Worm (Caenorhabditis elegans) whole organism, young adult: Measurements from ENCODE around the gene twk-16.

Source experiments
- B0019.2 ChIP-seq: fragments of 200-800 bp; sonication (Bioruptor generic); conservative IDR thresholded peaks from 2 replicates; pipeline ENCODE4 v1.3.6; 2022; ENCODE audit warnings: missing genetic modification reagents, missing genetic modification characterization, missing compliant biosample characterization
- B0336.3 ChIP-seq: fragments of 200-800 bp; sonication (Bioruptor generic); IDR thresholded peaks from 2 replicates; pipeline ENCODE4 v1.3.6; 2022; ENCODE audit warnings: missing genetic modification characterization, missing compliant biosample characterization
- C17E4.6 ChIP-seq: fragments of 200-800 bp; sonication (Bioruptor generic); IDR thresholded peaks from 2 replicates; pipeline ENCODE4 v1.3.6; 2022; ENCODE audit warnings: missing genetic modification reagents, missing genetic modification characterization, missing compliant biosample characterization
- D2030.7 ChIP-seq: fragments of 200-800 bp; sonication (Bioruptor generic); IDR thresholded peaks from 2 replicates; pipeline ENCODE4 v1.3.6; 2022; ENCODE audit warnings: missing genetic modification reagents, missing genetic modification characterization, missing compliant biosample characterization
- F23B12.7 ChIP-seq: sonication (generic microtip); optimal IDR thresholded peaks from 2 replicates; lab custom pipeline; 2017; ENCODE audit warnings: missing genetic modification characterization, mild to moderate bottlenecking, missing compliant biosample characterization, antibody characterized with exemption, moderate library complexity; ENCODE audit not compliant: insufficient read depth
- F33H1.4 ChIP-seq: fragments of 200-800 bp; sonication (Bioruptor generic); IDR thresholded peaks from 2 replicates; pipeline ENCODE4 v1.3.6; 2022; ENCODE audit warnings: missing genetic modification reagents, missing genetic modification characterization, missing compliant biosample characterization
- F49E8.2 ChIP-seq: sonication (generic microtip); optimal IDR thresholded peaks from 3 replicates; lab custom pipeline; 2017; ENCODE audit warnings: missing genetic modification characterization, mild to moderate bottlenecking, missing compliant biosample characterization, antibody characterized with exemption, moderate library complexity; ENCODE audit not compliant: insufficient read depth
- F55B11.4 ChIP-seq: sonication (generic microtip); optimal IDR thresholded peaks from 2 replicates; lab custom pipeline; 2016; ENCODE audit warnings: missing compliant biosample characterization, missing genetic modification characterization, borderline replicate concordance; ENCODE audit not compliant: insufficient read depth
- F57C9.4 ChIP-seq: sonication (generic microtip); optimal IDR thresholded peaks from 2 replicates; lab custom pipeline; 2017; ENCODE audit warnings: mild to moderate bottlenecking, missing genetic modification characterization, missing compliant biosample characterization
- T26A5.8 ChIP-seq: sonication (generic microtip); optimal IDR thresholded peaks from 2 replicates; lab custom pipeline; 2016; ENCODE audit warnings: missing genetic modification characterization, missing compliant biosample characterization
- Y56A3A.18 ChIP-seq: fragments of 200-800 bp; sonication (Bioruptor generic); IDR thresholded peaks from 2 replicates; pipeline ENCODE4 v1.3.6; 2022; ENCODE audit warnings: missing genetic modification reagents, missing genetic modification characterization, missing compliant biosample characterization
- Y67H2A.10 ChIP-seq: fragments of 200-800 bp; sonication (Bioruptor generic); conservative IDR thresholded peaks from 2 replicates; pipeline ENCODE4 v1.3.6; 2022; ENCODE audit warnings: missing genetic modification reagents, missing genetic modification characterization, missing compliant biosample characterization
- Y95B8A.8 ChIP-seq: fragments of 200-800 bp; sonication (Bioruptor generic); IDR thresholded peaks from 2 replicates; pipeline ENCODE4 v1.3.6; 2022; ENCODE audit warnings: missing genetic modification reagents, missing genetic modification characterization, missing compliant biosample characterization
- akir-1 ChIP-seq: fragments of 200-800 bp; sonication (Bioruptor generic); optimal IDR thresholded peaks from 2 replicates; lab custom pipeline; 2018; ENCODE audit warnings: mild to moderate bottlenecking, missing genetic modification characterization, moderate library complexity, missing compliant biosample characterization
- aptf-3 ChIP-seq: fragments of 200-800 bp; sonication (Bioruptor generic); IDR thresholded peaks from 2 replicates; pipeline ENCODE4 v1.3.6; 2022; ENCODE audit warnings: missing genetic modification characterization, missing compliant biosample characterization
- bed-2 ChIP-seq: fragments of 200-800 bp; sonication (Bioruptor generic); IDR thresholded peaks from 2 replicates; pipeline ENCODE4 v1.3.6; 2022; ENCODE audit warnings: missing genetic modification reagents, missing genetic modification characterization, missing compliant biosample characterization
- ccch-3 ChIP-seq: fragments of 200-800 bp; sonication (Bioruptor generic); optimal IDR thresholded peaks from 2 replicates; lab custom pipeline; 2018; ENCODE audit warnings: mild to moderate bottlenecking, missing genetic modification characterization, missing compliant biosample characterization
- ceh-58 ChIP-seq: fragments of 200-800 bp; sonication (Bioruptor generic); IDR thresholded peaks from 2 replicates; pipeline ENCODE4 v1.3.6; 2022; ENCODE audit warnings: missing genetic modification characterization, missing compliant biosample characterization
- chd-7 ChIP-seq: sonication (generic microtip); optimal IDR thresholded peaks from 2 replicates; lab custom pipeline; 2016; ENCODE audit warnings: mild to moderate bottlenecking, missing genetic modification characterization, moderate library complexity, missing compliant biosample characterization
- dpff-1 ChIP-seq: sonication (generic microtip); optimal IDR thresholded peaks from 2 replicates; lab custom pipeline; 2017; ENCODE audit warnings: mild to moderate bottlenecking, missing genetic modification characterization, missing compliant biosample characterization
- efl-1 ChIP-seq: fragments of 150-350 bp; optimal IDR thresholded peaks from 2 replicates; lab custom pipeline; 2014; ENCODE audit warnings: missing biosample characterization, missing genetic modification reagents, missing genetic modification characterization
- egl-44 ChIP-seq: fragments of 200-800 bp; sonication (Bioruptor generic); IDR thresholded peaks from 2 replicates; pipeline ENCODE4 v1.3.6; 2022; ENCODE audit warnings: missing genetic modification reagents, missing genetic modification characterization, missing compliant biosample characterization
- ets-4 ChIP-seq: fragments of 200-800 bp; sonication (Bioruptor generic); optimal IDR thresholded peaks from 2 replicates; lab custom pipeline; 2018; ENCODE audit warnings: mild to moderate bottlenecking, missing genetic modification characterization, missing compliant biosample characterization
- gei-17 ChIP-seq: fragments of 200-800 bp; sonication (Bioruptor generic); optimal IDR thresholded peaks from 2 replicates; lab custom pipeline; 2018; ENCODE audit warnings: mild to moderate bottlenecking, missing genetic modification characterization, missing compliant biosample characterization
- hmg-20 ChIP-seq: fragments of 200-800 bp; sonication (Bioruptor generic); IDR thresholded peaks from 2 replicates; pipeline ENCODE4 v1.3.6; 2022; ENCODE audit warnings: missing genetic modification reagents, missing genetic modification characterization, missing compliant biosample characterization
- let-526 ChIP-seq: fragments of 200-800 bp; sonication (Bioruptor generic); IDR thresholded peaks from 2 replicates; pipeline ENCODE4 v1.3.6; 2022; ENCODE audit warnings: missing genetic modification reagents, missing genetic modification characterization, missing compliant biosample characterization
- lin-26 ChIP-seq: fragments of 200-800 bp; sonication (Bioruptor generic); IDR thresholded peaks from 2 replicates; pipeline ENCODE4 v1.3.6; 2022; ENCODE audit warnings: missing genetic modification reagents, missing genetic modification characterization, missing compliant biosample characterization
- lin-54 ChIP-seq: fragments of 200-800 bp; sonication (Bioruptor generic); optimal IDR thresholded peaks from 2 replicates; lab custom pipeline; 2018; ENCODE audit warnings: mild to moderate bottlenecking, missing genetic modification characterization, missing compliant biosample characterization
- lir-1 ChIP-seq: fragments of 200-800 bp; sonication (Bioruptor generic); conservative IDR thresholded peaks from 2 replicates; pipeline ENCODE4 v1.3.6; 2022; ENCODE audit warnings: missing genetic modification reagents, missing genetic modification characterization, missing compliant biosample characterization
- lsl-1 ChIP-seq: fragments of 200-800 bp; sonication (Bioruptor generic); optimal IDR thresholded peaks from 2 replicates; lab custom pipeline; 2018; ENCODE audit warnings: mild to moderate bottlenecking, missing genetic modification characterization, moderate library complexity, missing compliant biosample characterization
- madf-8 ChIP-seq: fragments of 200-800 bp; sonication (Bioruptor generic); conservative IDR thresholded peaks from 2 replicates; pipeline ENCODE4 v1.3.6; 2022; ENCODE audit warnings: missing genetic modification reagents, missing genetic modification characterization, missing compliant biosample characterization
- mcd-1 ChIP-seq: fragments of 200-800 bp; sonication (Bioruptor generic); IDR thresholded peaks from 2 replicates; pipeline ENCODE4 v1.3.6; 2022; ENCODE audit warnings: missing genetic modification reagents, missing genetic modification characterization, missing compliant biosample characterization
- nfyb-1 ChIP-seq: fragments of 200-800 bp; sonication (Bioruptor generic); IDR thresholded peaks from 2 replicates; pipeline ENCODE4 v1.3.6; 2022; ENCODE audit warnings: missing genetic modification reagents, missing genetic modification characterization, missing compliant biosample characterization
- nhr-120 ChIP-seq: fragments of 200-800 bp; sonication (Bioruptor generic); IDR thresholded peaks from 2 replicates; pipeline ENCODE4 v1.3.6; 2022; ENCODE audit warnings: missing genetic modification characterization, missing compliant biosample characterization
- pbrm-1 ChIP-seq: fragments of 200-800 bp; sonication (Bioruptor generic); IDR thresholded peaks from 2 replicates; pipeline ENCODE4 v1.3.6; 2022; ENCODE audit warnings: missing genetic modification reagents, missing genetic modification characterization, missing compliant biosample characterization
- repo-1 ChIP-seq: sonication (generic microtip); optimal IDR thresholded peaks from 2 replicates; lab custom pipeline; 2017; ENCODE audit warnings: mild to moderate bottlenecking, missing genetic modification characterization, missing compliant biosample characterization
- rpc-1 ChIP-seq, 2 experiments: fragments of 150-350 bp in 1 of 2; sonication (generic microtip) in 1 of 2; optimal IDR thresholded peaks; 2 replicates each; lab custom pipeline; 2014 to 2018; ENCODE audit warnings: missing biosample characterization in 1 of 2, missing genetic modification characterization in 1 of 2, missing genetic modification reagents in 1 of 2, missing genotype in 1 of 2
- sea-2 ChIP-seq: fragments of 200-800 bp; sonication (Bioruptor generic); IDR thresholded peaks from 2 replicates; pipeline ENCODE4 v1.3.6; 2022; ENCODE audit warnings: missing genetic modification characterization, missing compliant biosample characterization
- snpc-1.3 ChIP-seq: sonication (generic microtip); optimal IDR thresholded peaks from 2 replicates; lab custom pipeline; 2017; ENCODE audit warnings: missing genetic modification characterization, mild to moderate bottlenecking, missing compliant biosample characterization, antibody characterized with exemption, moderate library complexity, missing genotype, missing genetic modification reagents; ENCODE audit not compliant: insufficient read depth
- tbx-9 ChIP-seq: sonication (generic microtip); optimal IDR thresholded peaks from 2 replicates; lab custom pipeline; 2016; ENCODE audit warnings: borderline replicate concordance, missing genetic modification characterization, inconsistent platforms, missing compliant biosample characterization
- tlf-1 ChIP-seq: fragments of 200-800 bp; sonication (Bioruptor generic); optimal IDR thresholded peaks from 2 replicates; lab custom pipeline; 2018; ENCODE audit warnings: mild to moderate bottlenecking, missing genetic modification characterization, missing compliant biosample characterization
- zfh-2 ChIP-seq: fragments of 200-800 bp; sonication (Bioruptor generic); conservative IDR thresholded peaks from 2 replicates; pipeline ENCODE4 v1.3.6; 2022; ENCODE audit warnings: missing genetic modification reagents, missing genetic modification characterization, missing compliant biosample characterization
- zim-3 ChIP-seq: sonication (generic microtip); optimal IDR thresholded peaks from 2 replicates; lab custom pipeline; 2017; ENCODE audit warnings: mild to moderate bottlenecking, missing genetic modification characterization, moderate library complexity, missing compliant biosample characterization
- ztf-18 ChIP-seq: sonication (generic microtip); optimal IDR thresholded peaks from 2 replicates; lab custom pipeline; 2016; ENCODE audit warnings: missing genotype, mild to moderate bottlenecking, missing genetic modification characterization, missing compliant biosample characterization
- ztf-25 ChIP-seq: fragments of 200-800 bp; sonication (Bioruptor generic); IDR thresholded peaks from 2 replicates; pipeline ENCODE4 v1.3.6; 2022; ENCODE audit warnings: missing genetic modification reagents, missing genetic modification characterization, missing compliant biosample characterization

The twk-16 gene

ce11 chrX:3092460-3092859 lies 11.5 kb downstream of the twk-16 start (continued):
- no peak for TF ChIP-seq C17E4.6 (GFP tag; lab: Robert Waterston, UW)
- TF ChIP-seq pbrm-1 (GFP tag; lab: Robert Waterston, UW) = no peak
- no peak for TF ChIP-seq zim-3 (tag; lab: Kevin White, UChicago)
- TF ChIP-seq F49E8.2 (tag; lab: Kevin White, UChicago) = no peak
- TF ChIP-seq, all 124 proteins: peak for 14

- TF ChIP-seq zfh-2 (GFP tag; lab: Robert Waterston, UW) (peak; percentile 60), lin-54 (GFP tag; lab: Kevin White, UChicago) (no peak)
Measured at ce11 chrX:3094304-3094703, 13.4 kb downstream of the twk-16 start, which contains the start of gene wrt-2. Gene wrt-2, minus strand, starts transcription at chrX:3094349.

ce11 chrX:3099832-3100231 lies 18.9 kb downstream of the twk-16 start, which contains the start of gene sec-3:
Gene sec-3, minus strand, starts transcription at chrX:3099852.
- TF ChIP-seq egl-44 = no peak
- peak; percentile 76 for TF ChIP-seq F23B12.7 (tag; lab: Kevin White, UChicago)
- peak; percentile 82 for TF ChIP-seq mcd-1 (GFP tag; lab: Robert Waterston, UW)
- TF ChIP-seq Y56A3A.18 (GFP tag; lab: Robert Waterston, UW) = no peak
- TF ChIP-seq T26A5.8 = no peak
- no peak for TF ChIP-seq F33H1.4
- TF ChIP-seq ztf-25 = no peak
- peak; percentile 59; the same call in 1 of the 2 replicates for TF ChIP-seq nfyb-1
- no peak for TF ChIP-seq nhr-120 (GFP tag; lab: Robert Waterston, UW)
- no peak for TF ChIP-seq ets-4 (GFP tag; lab: Kevin White, UChicago)
- peak; percentile 63 for TF ChIP-seq chd-7 (tag; lab: Kevin White, UChicago)
- peak; percentile 58 for TF ChIP-seq B0336.3
- no peak for TF ChIP-seq B0019.2 (GFP tag; lab: Robert Waterston, UW)
- no peak for TF ChIP-seq Y95B8A.8 (GFP tag; lab: Robert Waterston, UW)
- TF ChIP-seq rpc-1 (optimal IDR thresholded peaks at IDR 0.05; lab: Kevin White, UChicago) = no peak
- TF ChIP-seq rpc-1 (tag; optimal IDR thresholded peaks at IDR 0.05; lab: Kevin White, UChicago) = no peak
- no peak for TF ChIP-seq efl-1 (GFP tag; lab: Kevin White, UChicago)
- no peak for TF ChIP-seq madf-8
- no peak for TF ChIP-seq sea-2 (GFP tag; lab: Robert Waterston, UW)
- TF ChIP-seq repo-1 = peak; percentile 85
- TF ChIP-seq aptf-3 = no peak
- TF ChIP-seq gei-17 (GFP tag; lab: Kevin White, UChicago) = peak; percentile 51
- TF ChIP-seq Y67H2A.10 = no peak
- TF ChIP-seq tbx-9 (tag; lab: Kevin White, UChicago) = no peak
- peak; percentile 23; the same call in 1 of the 2 replicates for TF ChIP-seq lin-26 (GFP tag; lab: Robert Waterston, UW)
- TF ChIP-seq bed-2 (GFP tag; lab: Robert Waterston, UW) = no peak
- TF ChIP-seq F55B11.4 (tag; lab: Kevin White, UChicago) = no peak
- no peak for TF ChIP-seq snpc-1.3 (tag; lab: Kevin White, UChicago)
- TF ChIP-seq let-526 (GFP tag; lab: Robert Waterston, UW) = 0 out of 2 replicates have a peak, but pooled peaks have one; percentile 12
- peak; percentile 22; the same call in 1 of the 2 replicates for TF ChIP-seq lir-1 (GFP tag; lab: Robert Waterston, UW)
- TF ChIP-seq hmg-20 = peak; percentile 55; the same call in 1 of the 2 replicates
- TF ChIP-seq akir-1 (GFP tag; lab: Kevin White, UChicago) = no peak
- no peak for TF ChIP-seq D2030.7 (GFP tag; lab: Robert Waterston, UW)
- TF ChIP-seq ztf-18 (tag; lab: Kevin White, UChicago) = peak; percentile 98
- TF ChIP-seq ceh-58 (GFP tag; lab: Robert Waterston, UW) = no peak
- TF ChIP-seq tlf-1 (GFP tag; lab: Kevin White, UChicago) = peak; percentile 53
- TF ChIP-seq F57C9.4 = no peak
- no peak for TF ChIP-seq ccch-3 (GFP tag; lab: Kevin White, UChicago)
- TF ChIP-seq dpff-1 (tag; lab: Kevin White, UChicago) = no peak
- TF ChIP-seq lsl-1 = no peak
